Fruit fly (Drosophila melanogaster) whole organism, pupa: ENCODE measurements around the gene CG34039.

Source experiments
- CG10348 ChIP-seq: fragments of 200-800 bp; sonication (Bioruptor generic); IDR thresholded peaks from 2 replicates; pipeline ENCODE4 v1.3.6; 2022; ENCODE audit warnings: missing biosample characterization, missing genetic modification characterization
- CG13204 ChIP-seq: fragments of 200-800 bp; sonication (Bioruptor generic); optimal IDR thresholded peaks from 2 replicates; lab custom pipeline; 2018; ENCODE audit warnings: missing biosample characterization, mild to moderate bottlenecking, missing genetic modification characterization, moderate library complexity
- CG15710 ChIP-seq: fragments of 200-800 bp; sonication (Bioruptor generic); optimal IDR thresholded peaks from 2 replicates; lab custom pipeline; 2018; ENCODE audit warnings: missing biosample characterization, mild to moderate bottlenecking, missing genetic modification characterization, moderate library complexity
- CG34367 ChIP-seq: fragments of 200-800 bp; sonication (Bioruptor generic); optimal IDR thresholded peaks from 2 replicates; lab custom pipeline; 2018; ENCODE audit warnings: missing biosample characterization, mild to moderate bottlenecking, missing genetic modification characterization
- Ets98B ChIP-seq: fragments of 200-800 bp; sonication (Bioruptor generic); IDR thresholded peaks from 2 replicates; pipeline ENCODE4 v1.3.6; 2022; ENCODE audit warnings: missing biosample characterization, missing genetic modification characterization
- Pif1B ChIP-seq: fragments of 200-800 bp; sonication (Bioruptor generic); optimal IDR thresholded peaks from 3 replicates; lab custom pipeline; 2016; ENCODE audit warnings: missing biosample characterization, missing genetic modification characterization

DNA sequence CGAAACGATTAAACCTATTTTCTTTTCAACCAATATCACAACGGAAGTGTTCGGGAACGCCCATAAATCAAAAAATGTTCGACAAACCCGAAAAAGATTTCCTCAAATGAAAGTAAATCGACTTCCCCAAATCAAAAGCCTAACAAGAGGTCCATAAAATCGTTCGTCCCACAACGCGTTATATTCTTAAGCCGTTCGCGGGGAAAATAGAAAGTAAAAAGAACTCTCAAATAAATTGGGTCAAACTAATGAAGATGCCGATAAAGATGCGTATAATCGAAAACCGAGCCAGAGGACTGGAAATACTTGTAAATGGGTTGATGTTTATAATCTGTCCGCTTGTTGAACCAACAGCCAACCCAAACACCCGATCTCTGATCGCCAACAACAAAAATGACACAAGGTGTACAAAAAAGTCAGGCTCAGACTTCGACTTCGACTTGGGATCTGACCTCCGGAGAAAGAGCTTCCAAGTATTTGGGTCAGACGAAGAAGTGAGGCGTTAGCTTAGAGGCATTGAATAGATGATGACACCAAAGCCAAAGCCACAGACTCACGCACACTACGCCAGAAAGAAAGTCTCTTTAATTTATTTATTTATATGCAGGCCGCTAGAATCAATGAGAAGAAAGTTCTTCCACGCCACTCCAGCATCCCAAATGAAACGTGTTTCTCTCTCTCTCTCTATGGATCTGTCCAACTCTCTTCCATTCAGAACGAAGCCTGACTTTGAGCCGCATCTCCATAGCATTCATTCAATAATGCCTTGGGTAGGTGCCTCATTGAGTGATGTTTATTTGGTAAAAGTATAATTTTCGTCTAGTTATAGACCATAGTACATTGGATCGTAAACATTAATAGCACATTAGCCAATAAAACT is 37.1 kb upstream of the CG34039 start:
- TF ChIP-seq CG13204 (GFP tag; lab: Kevin White, UChicago), result no peak
- no peak for TF ChIP-seq Ets98B
- TF ChIP-seq CG34367 (tag; lab: Kevin White, UChicago), result no peak
- TF ChIP-seq CG10348 (GFP tag; lab: Robert Waterston, UW), result no peak
- TF ChIP-seq CG15710 (tag; lab: Kevin White, UChicago), result no peak
- no peak for TF ChIP-seq Pif1B (GFP tag; lab: Kevin White, UChicago)
